Worm (Caenorhabditis elegans): ENCODE measurements around the gene nth-1.

nth-1 gene

ce11 chrIII:4321399-4321798 lies 27.3 kb upstream of the nth-1 start, which contains the start of gene H38K22.7:
H38K22.7 (plus strand) TSS chrIII:4321699.
- TF ChIP-seq ceh-63 (GFP tag; optimal IDR thresholded peaks at IDR 0.05) (no peak), zag-1 (tag; optimal IDR thresholded peaks at IDR 0.05) (no peak), elt-3 (tag; optimal IDR thresholded peaks at IDR 0.05) (no peak), fos-1 (tag; optimal IDR thresholded peaks at IDR 0.05) (no peak), nhr-90 (tag; optimal IDR thresholded peaks at IDR 0.05; ENCODE audit: poor library complexity) (no peak), nhr-76 (tag; optimal IDR thresholded peaks at IDR 0.05) (no peak), ets-5 (GFP tag; IDR thresholded peaks at IDR 0.05) (no peak), C04F5.9 (tag; optimal IDR thresholded peaks at IDR 0.05) (no peak), nhr-237 (tag; optimal IDR thresholded peaks at IDR 0.05) (no peak), sup-37 (GFP tag; optimal IDR thresholded peaks at IDR 0.05) (no peak), unc-30 (tag; optimal IDR thresholded peaks at IDR 0.05) (no peak), lin-35 (GFP tag; optimal IDR thresholded peaks at IDR 0.05) (no peak), ztf-4 (tag; optimal IDR thresholded peaks at IDR 0.05) (no peak), hlh-4 (tag; optimal IDR thresholded peaks at IDR 0.05) (no peak), ama-1 (optimal IDR thresholded peaks at IDR 0.05) (no peak), lin-13 (GFP tag; optimal IDR thresholded peaks at IDR 0.05) (no peak), ces-1 (GFP tag; optimal IDR thresholded peaks at IDR 0.05) (no peak), zip-4 (GFP tag; optimal IDR thresholded peaks at IDR 0.05) (no peak), sox-4 (tag; optimal IDR thresholded peaks at IDR 0.05) (no peak)

- no peak for TF ChIP-seq snpc-4 (tag; optimal IDR thresholded peaks at IDR 0.05)
- no peak for TF ChIP-seq C04F5.9 (tag; optimal IDR thresholded peaks at IDR 0.05)
- no peak for TF ChIP-seq fkh-4 (tag; optimal IDR thresholded peaks at IDR 0.05; ENCODE audit: borderline replicate concordance)
- no peak for TF ChIP-seq efl-1 (optimal IDR thresholded peaks at IDR 0.05)
- TF ChIP-seq efl-1 (GFP tag; optimal IDR thresholded peaks at IDR 0.05 in 1 of 2) = peak in 1 of 2 experiments; percentile 48
Measured at ce11 chrIII:4320113-4320512, 26.1 kb upstream of the nth-1 start, which contains the start of gene H38K22.6. H38K22.6 (plus strand) TSS chrIII:4320413.

ce11 chrIII:4317065-4317752 lies 23.2 kb upstream of the nth-1 start, which contains the start of gene tag-131:
tag-131 (plus strand) TSS chrIII:4317702.
- TF ChIP-seq sox-4 (tag; optimal IDR thresholded peaks at IDR 0.05) (no peak), lin-14 (GFP tag; optimal IDR thresholded peaks at IDR 0.05) (peak; percentile 61), snu-23 (GFP tag; optimal IDR thresholded peaks at IDR 0.05) (peak; percentile 75), irx-1 (tag; optimal IDR thresholded peaks at IDR 0.05) (no peak), lin-35 (GFP tag; optimal IDR thresholded peaks at IDR 0.05) (peak; percentile 17 to 36), nhr-71 (tag; optimal IDR thresholded peaks at IDR 0.05) (peak; percentile 80), nhr-90 (tag; optimal IDR thresholded peaks at IDR 0.05; ENCODE audit: poor library complexity) (no peak), ztf-4 (tag; optimal IDR thresholded peaks at IDR 0.05) (no peak), nhr-28 (tag; optimal IDR thresholded peaks at IDR 0.05) (no peak), elt-3 (tag; optimal IDR thresholded peaks at IDR 0.05) (peak in 2 of 6 experiments; percentile 10 to 24), efl-3 (GFP tag; optimal IDR thresholded peaks at IDR 0.05) (no peak), mdl-1 (tag; optimal IDR thresholded peaks at IDR 0.05) (peak in 1 of 2 experiments; percentile 26), unc-98 (GFP tag; IDR thresholded peaks at IDR 0.05) (no peak), mep-1 (tag; optimal IDR thresholded peaks at IDR 0.05) (peak; percentile 13), ceh-90 (tag; optimal IDR thresholded peaks at IDR 0.05) (no peak), lir-3 (tag; optimal IDR thresholded peaks at IDR 0.05; ENCODE audit: poor library complexity) (peak; percentile 16), hlh-17 (GFP tag; optimal IDR thresholded peaks at IDR 0.05; ENCODE audit: borderline replicate concordance) (no peak), tbx-2 (tag; optimal IDR thresholded peaks at IDR 0.05) (peak; percentile 22), lin-13 (GFP tag; optimal IDR thresholded peaks at IDR 0.05) (no peak), dpl-1 (GFP tag; optimal IDR thresholded peaks at IDR 0.05) (peak; percentile 3 to 20 (median 4)), xbp-1 (tag; optimal IDR thresholded peaks at IDR 0.05) (peak; percentile 8), nhr-11 (tag; optimal IDR thresholded peaks at IDR 0.05) (peak; percentile 41), fkh-8 (tag; optimal IDR thresholded peaks at IDR 0.05) (no peak), unc-30 (tag; optimal IDR thresholded peaks at IDR 0.05) (no peak), nhr-20 (tag; optimal IDR thresholded peaks at IDR 0.05) (peak; percentile 63), dsc-1 (tag; optimal IDR thresholded peaks at IDR 0.05) (peak; percentile 67), lsy-2 (tag; optimal IDR thresholded peaks at IDR 0.05) (peak; percentile 38 to 67), egl-27 (tag; optimal IDR thresholded peaks at IDR 0.05) (no peak), grh-1 (GFP tag; IDR thresholded peaks at IDR 0.05) (no peak), efl-1 (optimal IDR thresholded peaks at IDR 0.05) (peak; percentile 48 to 57), efl-1 (GFP tag; optimal IDR thresholded peaks at IDR 0.05 in 1 of 2) (no peak), rnt-1 (tag; optimal IDR thresholded peaks at IDR 0.05) (peak; percentile 74), swsn-7 (tag; optimal IDR thresholded peaks at IDR 0.05) (peak; percentile 50)

Measured in whole organism, L1 larva.